Worm (Caenorhabditis elegans) whole organism, L2 larva: ENCODE results near the gene T26C5.5.

Source experiments
- C34F6.9 ChIP-seq: fragments of 150-350 bp; optimal IDR thresholded peaks from 2 replicates; lab custom pipeline; 2014; ENCODE audit warnings: missing biosample characterization, missing genetic modification characterization
- Y55F3AM.14 ChIP-seq: fragments of 200-800 bp; sonication (Bioruptor generic); optimal IDR thresholded peaks from 2 replicates; lab custom pipeline; 2018; ENCODE audit warnings: mild to moderate bottlenecking, missing genetic modification characterization, missing compliant biosample characterization
- ZK546.5 ChIP-seq: sonication (generic microtip); optimal IDR thresholded peaks from 2 replicates; lab custom pipeline; 2017; ENCODE audit warnings: missing biosample characterization, missing genetic modification characterization
- alr-1 ChIP-seq: fragments of 150-350 bp; optimal IDR thresholded peaks from 2 replicates; lab custom pipeline; 2014; ENCODE audit warnings: missing biosample characterization, missing genetic modification characterization
- ama-1 ChIP-seq: fragments of 150-350 bp; optimal IDR thresholded peaks from 2 replicates; lab custom pipeline; 2018; ENCODE audit warnings: inconsistent platforms
- ceh-16 ChIP-seq: fragments of 150-350 bp; optimal IDR thresholded peaks from 2 replicates; lab custom pipeline; 2014; ENCODE audit warnings: missing biosample characterization, missing genetic modification characterization
- crh-2 ChIP-seq: sonication (generic microtip); optimal IDR thresholded peaks from 2 replicates; lab custom pipeline; 2017; ENCODE audit warnings: missing biosample characterization, missing genetic modification characterization
- egl-27 ChIP-seq: sonication (generic microtip); optimal IDR thresholded peaks from 3 replicates; lab custom pipeline; 2017; ENCODE audit warnings: missing biosample characterization, missing genetic modification reagents, missing genetic modification characterization
- fos-1 ChIP-seq: fragments of 150-350 bp; optimal IDR thresholded peaks from 2 replicates; lab custom pipeline; 2014; ENCODE audit warnings: missing biosample characterization, missing genetic modification characterization
- gmeb-1 ChIP-seq: fragments of 150-350 bp; optimal IDR thresholded peaks from 2 replicates; lab custom pipeline; 2014; ENCODE audit warnings: missing biosample characterization, missing genetic modification characterization
- lin-39 ChIP-seq: fragments of 150-350 bp; optimal IDR thresholded peaks from 2 replicates; lab custom pipeline; 2014; ENCODE audit warnings: missing biosample characterization, missing genetic modification reagents, missing genetic modification characterization
- lsy-2 ChIP-seq, 2 experiments: fragments of 150-350 bp in 1 of 2; sonication (generic microtip) in 1 of 2; optimal IDR thresholded peaks; 2 replicates each; lab custom pipeline; 2014 to 2017; ENCODE audit warnings: missing biosample characterization in 2 of 2, missing genetic modification characterization in 2 of 2
- mab-5 ChIP-seq: fragments of 150-350 bp; optimal IDR thresholded peaks from 2 replicates; lab custom pipeline; 2014; ENCODE audit warnings: missing biosample characterization, missing genetic modification characterization
- mdl-1 ChIP-seq, 2 experiments: fragments of 150-350 bp in 1 of 2; sonication (generic microtip) in 1 of 2; optimal IDR thresholded peaks; 2 replicates each; lab custom pipeline; 2017; ENCODE audit warnings: missing biosample characterization in 2 of 2, missing genetic modification characterization in 2 of 2
- nhr-10 ChIP-seq: sonication (generic microtip); optimal IDR thresholded peaks from 2 replicates; lab custom pipeline; 2017; ENCODE audit warnings: missing biosample characterization, missing genetic modification characterization
- nhr-11 ChIP-seq: fragments of 150-350 bp; optimal IDR thresholded peaks from 2 replicates; lab custom pipeline; 2014; ENCODE audit warnings: missing biosample characterization, missing genetic modification characterization
- nhr-21 ChIP-seq: fragments of 150-350 bp; optimal IDR thresholded peaks from 2 replicates; lab custom pipeline; 2014; ENCODE audit warnings: missing biosample characterization, missing genetic modification characterization
- nhr-237 ChIP-seq: fragments of 150-350 bp; optimal IDR thresholded peaks from 2 replicates; lab custom pipeline; 2014; ENCODE audit warnings: missing biosample characterization, missing genetic modification characterization
- nhr-25 ChIP-seq: fragments of 150-350 bp; sonication (generic microtip); optimal IDR thresholded peaks from 3 replicates; lab custom pipeline; 2014; ENCODE audit warnings: missing biosample characterization, missing genetic modification characterization
- nhr-77 ChIP-seq: fragments of 150-350 bp; optimal IDR thresholded peaks from 2 replicates; lab custom pipeline; 2014; ENCODE audit warnings: missing biosample characterization, missing genetic modification characterization
- sem-4 ChIP-seq: fragments of 150-350 bp; optimal IDR thresholded peaks from 2 replicates; lab custom pipeline; 2014; ENCODE audit warnings: missing biosample characterization, missing genetic modification reagents, missing genetic modification characterization
- skn-1 ChIP-seq: sonication (generic microtip); optimal IDR thresholded peaks from 2 replicates; lab custom pipeline; 2017; ENCODE audit warnings: missing biosample characterization, missing genetic modification characterization
- sma-3 ChIP-seq: sonication (generic microtip); optimal IDR thresholded peaks from 2 replicates; lab custom pipeline; 2016; ENCODE audit warnings: missing genetic modification reagents, missing genetic modification characterization, missing compliant biosample characterization
- sma-9 ChIP-seq, 2 experiments: fragments of 150-350 bp in 1 of 2; sonication (generic microtip) in 1 of 2; optimal IDR thresholded peaks; 2 replicates each; lab custom pipeline; 2014 to 2016; ENCODE audit warnings: missing genetic modification characterization in 2 of 2, mild to moderate bottlenecking in 1 of 2, missing biosample characterization in 1 of 2, missing compliant biosample characterization in 1 of 2, missing genetic modification reagents in 1 of 2, moderate library complexity in 1 of 2
- unc-55 ChIP-seq: fragments of 150-350 bp; sonication (generic microtip); optimal IDR thresholded peaks from 3 replicates; lab custom pipeline; 2014; ENCODE audit warnings: missing biosample characterization, missing genetic modification reagents, missing genetic modification characterization
- unc-62 ChIP-seq: fragments of 150-350 bp; optimal IDR thresholded peaks from 2 replicates; lab custom pipeline; 2014; ENCODE audit warnings: missing biosample characterization, missing genetic modification reagents, missing genetic modification characterization
- zag-1 ChIP-seq: fragments of 150-350 bp; optimal IDR thresholded peaks from 2 replicates; lab custom pipeline; 2014; ENCODE audit warnings: missing biosample characterization, missing genetic modification characterization
- ztf-11 ChIP-seq: sonication (generic microtip); optimal IDR thresholded peaks from 2 replicates; lab custom pipeline; 2017; ENCODE audit warnings: missing biosample characterization, missing genetic modification characterization
- ztf-4 ChIP-seq: fragments of 150-350 bp; optimal IDR thresholded peaks from 2 replicates; lab custom pipeline; 2014; ENCODE audit warnings: missing biosample characterization, missing genetic modification characterization

Gene T26C5.5

ce11 chrII:9280846-9281245 lies 34.3 kb upstream of the T26C5.5 start:
- TF ChIP-seq sma-9 (GFP tag; optimal IDR thresholded peaks at IDR 0.05; lab: Kevin White, UChicago) (peak; percentile 3), sma-9 (tag; optimal IDR thresholded peaks at IDR 0.05; lab: Kevin White, UChicago) (no peak), Y55F3AM.14 (GFP tag; lab: Kevin White, UChicago) (no peak)
- TF ChIP-seq, all 48 proteins: peak for 1

ce11 chrII:9280048-9280772 lies 33.7 kb upstream of the T26C5.5 start, which contains the start of gene gldi-3:
TSS of gene gldi-3 (minus strand) at chrII:9280098.
- peak; percentile 48 for TF ChIP-seq fos-1 (tag; lab: Kevin White, UChicago)
- TF ChIP-seq lsy-2 (tag; optimal IDR thresholded peaks at IDR 0.05; lab: Kevin White, UChicago) = peak in 1 of 2 experiments; percentile 23
- no peak for TF ChIP-seq ZK546.5 (tag; lab: Kevin White, UChicago)
- TF ChIP-seq ztf-4 (tag; lab: Kevin White, UChicago) = peak; percentile 16

- TF ChIP-seq fos-1 (tag; lab: Kevin White, UChicago) (no peak), ama-1 (lab: Kevin White, UChicago) (no peak), C34F6.9 (tag; lab: Kevin White, UChicago) (no peak), nhr-10 (no peak), nhr-21 (tag; lab: Kevin White, UChicago) (no peak), mab-5 (tag; lab: Kevin White, UChicago) (no peak), ceh-16 (tag; lab: Kevin White, UChicago) (no peak)
These were observed 32.5 kb upstream of the T26C5.5 start for ce11 chrII:9279016-9279415.

ce11 chrII:9277153-9277552 lies 30.6 kb upstream of the T26C5.5 start:
- TF ChIP-seq sma-3 (GFP tag; lab: Kevin White, UChicago) (no peak), zag-1 (tag; lab: Kevin White, UChicago) (no peak), nhr-237 (no peak), ztf-11 (tag; lab: Kevin White, UChicago) (no peak), mab-5 (tag; lab: Kevin White, UChicago) (no peak), skn-1 (no peak), ceh-16 (tag; lab: Kevin White, UChicago) (no peak), nhr-77 (tag; lab: Kevin White, UChicago) (no peak), nhr-11 (no peak), unc-62 (GFP tag; lab: Kevin White, UChicago) (no peak), nhr-25 (tag; lab: Kevin White, UChicago) (no peak), unc-55 (GFP tag; lab: Kevin White, UChicago) (no peak), crh-2 (tag; lab: Kevin White, UChicago) (no peak), fos-1 (tag; lab: Kevin White, UChicago) (no peak), lin-39 (tag; lab: Kevin White, UChicago) (no peak), alr-1 (tag; lab: Kevin White, UChicago) (no peak), egl-27 (tag; lab: Kevin White, UChicago) (no peak), sma-9 (GFP tag; optimal IDR thresholded peaks at IDR 0.05; lab: Kevin White, UChicago) (no peak), sma-9 (tag; optimal IDR thresholded peaks at IDR 0.05; lab: Kevin White, UChicago) (no peak), ama-1 (lab: Kevin White, UChicago) (no peak)

- peak; percentile 8 for TF ChIP-seq crh-2 (tag; lab: Kevin White, UChicago)
- TF ChIP-seq fos-1 (tag; lab: Kevin White, UChicago) = no peak
- TF ChIP-seq lsy-2 (tag; optimal IDR thresholded peaks at IDR 0.05; lab: Kevin White, UChicago) = peak in 1 of 2 experiments; percentile 6
These were observed 28.6 kb upstream of the T26C5.5 start for ce11 chrII:9275173-9275572.

- TF ChIP-seq ceh-16 (tag; lab: Kevin White, UChicago) (no peak), nhr-25 (tag; lab: Kevin White, UChicago) (no peak), nhr-237 (no peak), mdl-1 (tag; optimal IDR thresholded peaks at IDR 0.05; lab: Kevin White, UChicago) (no peak), ztf-11 (tag; lab: Kevin White, UChicago) (no peak), Y55F3AM.14 (GFP tag; lab: Kevin White, UChicago) (no peak), gmeb-1 (tag; lab: Kevin White, UChicago) (no peak), sem-4 (tag; lab: Kevin White, UChicago) (no peak), ama-1 (lab: Kevin White, UChicago) (no peak)
These were observed 28.2 kb upstream of the T26C5.5 start for ce11 chrII:9274734-9275133.
